Worm (Caenorhabditis elegans) whole organism, L3 larva: ENCODE measurements around the gene arl-8.

Source experiments
- R02D3.7 ChIP-seq: fragments of 150-350 bp; optimal IDR thresholded peaks from 2 replicates; lab custom pipeline; 2014; ENCODE audit warnings: missing biosample characterization, missing genetic modification characterization
- ZK546.5 ChIP-seq: sonication (generic microtip); optimal IDR thresholded peaks from 2 replicates; lab custom pipeline; 2017; ENCODE audit warnings: missing biosample characterization, missing genetic modification characterization
- aly-2 ChIP-seq: fragments of 150-350 bp; optimal IDR thresholded peaks from 2 replicates; lab custom pipeline; 2014; ENCODE audit warnings: missing biosample characterization, missing genetic modification characterization
- ama-1 ChIP-seq: fragments of 150-350 bp; optimal IDR thresholded peaks from 2 replicates; lab custom pipeline; 2018
- ceh-16 ChIP-seq: sonication (generic microtip); optimal IDR thresholded peaks from 2 replicates; lab custom pipeline; 2017; ENCODE audit warnings: missing biosample characterization, missing genetic modification characterization
- ceh-28 ChIP-seq: fragments of 150-350 bp; optimal IDR thresholded peaks from 2 replicates; lab custom pipeline; 2014; ENCODE audit warnings: missing biosample characterization, missing genetic modification reagents, missing genetic modification characterization
- ceh-82 ChIP-seq: fragments of 150-350 bp; optimal IDR thresholded peaks from 2 replicates; lab custom pipeline; 2014; ENCODE audit warnings: missing biosample characterization, missing genetic modification characterization
- ceh-9 ChIP-seq: sonication (generic microtip); optimal IDR thresholded peaks from 2 replicates; lab custom pipeline; 2018; ENCODE audit warnings: missing biosample characterization, missing genetic modification characterization
- daf-12 ChIP-seq: fragments of 150-350 bp; optimal IDR thresholded peaks from 2 replicates; lab custom pipeline; 2014; ENCODE audit warnings: missing biosample characterization, missing genetic modification reagents, missing genetic modification characterization
- egl-27 ChIP-seq: sonication (generic microtip); optimal IDR thresholded peaks from 4 replicates; lab custom pipeline; 2017; ENCODE audit warnings: missing biosample characterization, missing genetic modification reagents, missing genetic modification characterization
- egl-5 ChIP-seq: fragments of 150-350 bp; optimal IDR thresholded peaks from 2 replicates; lab custom pipeline; 2017; ENCODE audit warnings: missing biosample characterization, missing genetic modification reagents, missing genetic modification characterization, inconsistent platforms
- elt-1 ChIP-seq: fragments of 150-350 bp; optimal IDR thresholded peaks from 2 replicates; lab custom pipeline; 2014; ENCODE audit warnings: missing biosample characterization, missing genetic modification characterization
- elt-2 ChIP-seq: sonication (generic microtip); optimal IDR thresholded peaks from 2 replicates; lab custom pipeline; 2016; ENCODE audit warnings: missing genetic modification reagents, mild to moderate bottlenecking, missing genetic modification characterization, missing compliant biosample characterization
- elt-3 ChIP-seq, 3 experiments: fragments of 150-350 bp in 1 of 3; sonication (generic microtip) in 2 of 3; optimal IDR thresholded peaks; 2 replicates in 2 of 3; 4 replicates in 1 of 3; lab custom pipeline; 2014 to 2017; ENCODE audit warnings: missing biosample characterization in 3 of 3, missing genetic modification characterization in 3 of 3
- eor-1 ChIP-seq, 2 experiments: fragments of 150-350 bp; optimal IDR thresholded peaks; 2 replicates each; lab custom pipeline; 2014 to 2018; ENCODE audit warnings: missing biosample characterization in 2 of 2, missing genetic modification characterization in 2 of 2
- fkh-10 ChIP-seq: sonication (generic microtip); optimal IDR thresholded peaks from 2 replicates; lab custom pipeline; 2017; ENCODE audit warnings: missing biosample characterization, missing genetic modification reagents, missing genetic modification characterization
- fkh-2 ChIP-seq: fragments of 150-350 bp; optimal IDR thresholded peaks from 2 replicates; lab custom pipeline; 2014; ENCODE audit warnings: missing biosample characterization, missing genetic modification reagents, missing genetic modification characterization
- fos-1 ChIP-seq: fragments of 150-350 bp; optimal IDR thresholded peaks from 2 replicates; lab custom pipeline; 2014; ENCODE audit warnings: missing biosample characterization, missing genetic modification characterization
- hmg-11 ChIP-seq: sonication (generic microtip); optimal IDR thresholded peaks from 2 replicates; lab custom pipeline; 2016; ENCODE audit warnings: missing genetic modification characterization, missing compliant biosample characterization
- jun-1 ChIP-seq: fragments of 150-350 bp; optimal IDR thresholded peaks from 2 replicates; lab custom pipeline; 2014; ENCODE audit warnings: missing biosample characterization, missing genetic modification reagents, missing genetic modification characterization
- lin-15B ChIP-seq: fragments of 150-350 bp; optimal IDR thresholded peaks from 2 replicates; lab custom pipeline; 2014; ENCODE audit warnings: missing biosample characterization, missing genetic modification characterization
- lin-39 ChIP-seq: fragments of 150-350 bp; optimal IDR thresholded peaks from 2 replicates; lab custom pipeline; 2018; ENCODE audit warnings: missing biosample characterization, missing genetic modification reagents, missing genetic modification characterization
- lsy-12 ChIP-seq: sonication (generic microtip); optimal IDR thresholded peaks from 2 replicates; lab custom pipeline; 2016; ENCODE audit warnings: mild to moderate bottlenecking, missing genetic modification characterization, missing compliant biosample characterization
- mdl-1 ChIP-seq: fragments of 150-350 bp; optimal IDR thresholded peaks from 2 replicates; lab custom pipeline; 2014; ENCODE audit warnings: missing biosample characterization, missing genetic modification characterization
- mml-1 ChIP-seq: fragments of 150-350 bp; sonication (generic microtip); optimal IDR thresholded peaks from 3 replicates; lab custom pipeline; 2014; ENCODE audit warnings: missing biosample characterization, missing genetic modification characterization
- nfya-1 ChIP-seq: sonication (generic microtip); optimal IDR thresholded peaks from 2 replicates; lab custom pipeline; 2017; ENCODE audit warnings: missing genetic modification characterization, mild to moderate bottlenecking, missing compliant biosample characterization, antibody characterized with exemption, moderate library complexity; ENCODE audit not compliant: insufficient read depth
- nhr-11 ChIP-seq: fragments of 150-350 bp; optimal IDR thresholded peaks from 2 replicates; lab custom pipeline; 2014; ENCODE audit warnings: missing biosample characterization, missing genetic modification characterization
- nhr-12 ChIP-seq: fragments of 150-350 bp; optimal IDR thresholded peaks from 2 replicates; lab custom pipeline; 2014; ENCODE audit warnings: missing biosample characterization, missing genetic modification characterization
- nhr-23 ChIP-seq: fragments of 150-350 bp; optimal IDR thresholded peaks from 2 replicates; lab custom pipeline; 2014; ENCODE audit warnings: missing biosample characterization, missing genetic modification reagents, missing genetic modification characterization
- nhr-237 ChIP-seq: fragments of 150-350 bp; optimal IDR thresholded peaks from 2 replicates; lab custom pipeline; 2014; ENCODE audit warnings: missing biosample characterization, missing genetic modification characterization
- nhr-25 ChIP-seq: sonication (generic microtip); optimal IDR thresholded peaks from 2 replicates; lab custom pipeline; 2017; ENCODE audit warnings: missing biosample characterization, missing genetic modification characterization
- nhr-28 ChIP-seq: fragments of 150-350 bp; optimal IDR thresholded peaks from 2 replicates; lab custom pipeline; 2014; ENCODE audit warnings: missing biosample characterization, missing genetic modification characterization
- nhr-43 ChIP-seq: sonication (generic microtip); optimal IDR thresholded peaks from 2 replicates; lab custom pipeline; 2016; ENCODE audit warnings: mild to moderate bottlenecking, missing genetic modification characterization, missing compliant biosample characterization; ENCODE audit not compliant: poor library complexity, severe bottlenecking
- nhr-67 ChIP-seq: fragments of 150-350 bp; optimal IDR thresholded peaks from 2 replicates; lab custom pipeline; 2014; ENCODE audit warnings: missing biosample characterization, missing genetic modification characterization
- nhr-76 ChIP-seq: fragments of 150-350 bp; sonication (generic microtip); optimal IDR thresholded peaks from 5 replicates; lab custom pipeline; 2014; ENCODE audit warnings: missing biosample characterization, missing genetic modification characterization
- nhr-77 ChIP-seq: fragments of 150-350 bp; optimal IDR thresholded peaks from 2 replicates; lab custom pipeline; 2014; ENCODE audit warnings: missing biosample characterization, missing genetic modification characterization
- pha-4 ChIP-seq: fragments of 150-350 bp; optimal IDR thresholded peaks from 2 replicates; lab custom pipeline; 2014; ENCODE audit warnings: missing biosample characterization, missing genetic modification reagents, missing genetic modification characterization
- pqm-1 ChIP-seq: fragments of 150-350 bp; optimal IDR thresholded peaks from 2 replicates; lab custom pipeline; 2017; ENCODE audit warnings: missing biosample characterization, missing genetic modification characterization, inconsistent platforms
- sea-2 ChIP-seq: fragments of 150-350 bp; sonication (generic microtip); optimal IDR thresholded peaks from 4 replicates; lab custom pipeline; 2014; ENCODE audit warnings: missing biosample characterization, missing genetic modification reagents, missing genetic modification characterization
- skn-1 ChIP-seq: fragments of 150-350 bp; optimal IDR thresholded peaks from 2 replicates; lab custom pipeline; 2014; ENCODE audit warnings: missing biosample characterization, missing genetic modification characterization
- snpc-4 ChIP-seq: fragments of 150-350 bp; optimal IDR thresholded peaks from 2 replicates; lab custom pipeline; 2014; ENCODE audit warnings: missing biosample characterization, missing genetic modification characterization
- tbx-2 ChIP-seq: sonication (generic microtip); optimal IDR thresholded peaks from 2 replicates; lab custom pipeline; 2016; ENCODE audit warnings: mild to moderate bottlenecking, missing genetic modification characterization, missing compliant biosample characterization
- unc-39 ChIP-seq: sonication (generic microtip); optimal IDR thresholded peaks from 4 replicates; lab custom pipeline; 2017; ENCODE audit warnings: missing biosample characterization, missing genetic modification characterization
- unc-62 ChIP-seq: fragments of 150-350 bp; sonication (generic microtip); optimal IDR thresholded peaks from 4 replicates; lab custom pipeline; 2014; ENCODE audit warnings: missing biosample characterization, missing genetic modification reagents, missing genetic modification characterization
- zag-1 ChIP-seq: fragments of 150-350 bp; optimal IDR thresholded peaks from 2 replicates; lab custom pipeline; 2014; ENCODE audit warnings: missing biosample characterization, missing genetic modification characterization
- ztf-11 ChIP-seq: fragments of 150-350 bp; optimal IDR thresholded peaks from 2 replicates; lab custom pipeline; 2014; ENCODE audit warnings: missing biosample characterization, missing genetic modification characterization
- ztf-4 ChIP-seq: fragments of 150-350 bp; optimal IDR thresholded peaks from 2 replicates; lab custom pipeline; 2014; ENCODE audit warnings: missing biosample characterization, missing genetic modification characterization

arl-8 gene

DNA sequence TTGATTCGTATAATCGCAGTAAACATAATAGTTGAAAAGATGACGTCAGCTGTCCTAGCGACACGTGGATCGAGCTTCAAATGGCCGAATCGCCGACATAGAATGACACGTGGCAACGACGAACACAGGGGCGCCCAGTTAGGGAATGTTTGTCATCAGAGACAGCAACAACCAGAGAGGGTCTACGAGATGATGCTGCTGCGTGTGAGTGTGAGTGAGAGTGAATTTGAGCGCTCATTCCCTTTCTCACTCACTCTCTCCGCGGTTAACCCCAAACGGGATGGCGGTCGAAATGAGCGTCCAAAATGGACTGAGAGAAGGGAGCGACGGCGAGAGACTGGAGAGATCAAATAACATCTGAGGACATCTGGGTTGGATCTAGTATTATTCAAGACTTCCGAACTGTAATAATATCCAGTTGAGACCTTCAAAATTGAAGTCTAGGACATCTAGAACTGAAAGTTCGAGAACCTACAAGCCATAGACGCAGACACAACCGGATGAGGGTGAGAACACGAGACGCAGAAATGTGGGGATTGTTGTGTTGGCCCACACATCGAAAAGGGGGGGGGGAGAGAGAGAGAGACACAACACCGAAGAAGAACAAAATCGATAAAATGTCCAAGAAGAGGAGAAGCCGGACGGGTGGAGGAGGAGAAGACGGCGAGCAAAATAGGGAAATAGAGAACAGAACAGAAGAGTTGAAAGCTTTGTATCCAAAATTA lies 3.9 kb upstream of the arl-8 start:
- peak; percentile 28 for TF ChIP-seq ztf-4 (tag; lab: Kevin White, UChicago)
- TF ChIP-seq nhr-11 (tag; lab: Kevin White, UChicago): no peak
- no peak for TF ChIP-seq nhr-67 (tag; lab: Kevin White, UChicago)
- no peak for TF ChIP-seq nhr-76
- TF ChIP-seq unc-62: no peak
- no peak for TF ChIP-seq nhr-12
- TF ChIP-seq nhr-43 (tag; lab: Kevin White, UChicago): peak; percentile 12
- TF ChIP-seq hmg-11: peak; percentile 48
- no peak for TF ChIP-seq egl-5 (tag; lab: Kevin White, UChicago)
- peak; percentile 71 for TF ChIP-seq nfya-1
- TF ChIP-seq fos-1: no peak
- peak; percentile 17 for TF ChIP-seq lin-15B (tag; lab: Kevin White, UChicago)
- TF ChIP-seq skn-1 (tag; lab: Kevin White, UChicago): no peak
- TF ChIP-seq lsy-12 (tag; lab: Kevin White, UChicago): peak; percentile 59
- TF ChIP-seq elt-1 (tag; lab: Kevin White, UChicago): peak; percentile 5
- TF ChIP-seq ceh-82 (tag; lab: Kevin White, UChicago): no peak
- TF ChIP-seq ZK546.5: no peak
- no peak for TF ChIP-seq ceh-9 (tag; lab: Kevin White, UChicago)
- TF ChIP-seq zag-1 (tag; lab: Kevin White, UChicago): no peak
- no peak for TF ChIP-seq ztf-11
- no peak for TF ChIP-seq nhr-28 (tag; lab: Kevin White, UChicago)
- TF ChIP-seq unc-39: no peak
- no peak for TF ChIP-seq mml-1 (tag; lab: Kevin White, UChicago)
- peak; percentile 43 for TF ChIP-seq nhr-23 (tag; lab: Kevin White, UChicago)
- TF ChIP-seq R02D3.7: peak; percentile 24
- peak; percentile 17 for TF ChIP-seq pqm-1 (tag; lab: Kevin White, UChicago)
- TF ChIP-seq sea-2 (GFP tag; lab: Kevin White, UChicago): peak; percentile 97
- TF ChIP-seq nhr-237 (tag; lab: Kevin White, UChicago): no peak
- TF ChIP-seq egl-27 (tag; lab: Kevin White, UChicago): no peak
- peak; percentile 70 for TF ChIP-seq ceh-28 (tag; lab: Kevin White, UChicago)
- no peak for TF ChIP-seq ceh-16
- peak; percentile 21 for TF ChIP-seq jun-1 (tag; lab: Kevin White, UChicago)
- TF ChIP-seq fkh-10 (GFP tag; lab: Kevin White, UChicago): no peak
- TF ChIP-seq nhr-25 (tag; lab: Kevin White, UChicago): peak; percentile 75
- peak; percentile 45 for TF ChIP-seq elt-2 (tag; lab: Kevin White, UChicago)
- TF ChIP-seq elt-3 (tag; optimal IDR thresholded peaks at IDR 0.05; lab: Kevin White, UChicago): no peak
- no peak for TF ChIP-seq tbx-2 (tag; lab: Kevin White, UChicago)
- TF ChIP-seq snpc-4 (tag; lab: Kevin White, UChicago): no peak
- TF ChIP-seq daf-12 (tag; lab: Kevin White, UChicago): no peak
- peak; percentile 60 for TF ChIP-seq pha-4 (tag; lab: Kevin White, UChicago)
- peak; percentile 15 for TF ChIP-seq lin-39 (tag; lab: Kevin White, UChicago)
- no peak for TF ChIP-seq aly-2 (tag; lab: Kevin White, UChicago)
- no peak for TF ChIP-seq fkh-2 (tag; lab: Kevin White, UChicago)
- no peak for TF ChIP-seq eor-1 (tag; optimal IDR thresholded peaks at IDR 0.05; lab: Kevin White, UChicago)
- peak; percentile 23 for TF ChIP-seq mdl-1 (tag; lab: Kevin White, UChicago)
- TF ChIP-seq ama-1 (lab: Kevin White, UChicago): peak; percentile 55
- TF ChIP-seq nhr-77: no peak
